Worm (Caenorhabditis elegans): ENCODE data around the gene ugt-7.

DNA sequence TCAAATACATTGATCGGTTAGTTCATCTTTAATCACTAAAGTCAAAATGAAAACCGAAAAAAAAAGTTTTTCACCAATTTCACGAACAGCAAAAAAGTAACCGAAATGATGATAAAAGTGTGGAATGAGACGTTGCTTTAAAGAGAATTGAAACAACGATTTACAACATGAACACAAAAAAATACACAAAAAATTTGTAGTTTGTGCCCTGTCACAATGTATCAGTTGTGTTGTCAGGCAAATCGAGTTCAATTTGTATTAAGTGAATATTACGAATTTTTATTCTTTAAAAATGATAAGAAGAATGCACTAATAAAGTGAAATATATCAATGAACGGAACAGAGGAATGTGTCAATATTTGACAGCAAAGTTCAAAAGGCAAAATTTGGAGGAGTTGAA is 31.4 kb upstream of the ugt-7 start:
- TF ChIP-seq W03F9.2 (tag; optimal IDR thresholded peaks at IDR 0.05) (no peak), him-1 (tag; optimal IDR thresholded peaks at IDR 0.05) (no peak), dao-5 (tag; optimal IDR thresholded peaks at IDR 0.05) (no peak)

All from whole organism, L4/young adult.